Worm (Caenorhabditis elegans): ENCODE data around the gene ttr-27.

DNA sequence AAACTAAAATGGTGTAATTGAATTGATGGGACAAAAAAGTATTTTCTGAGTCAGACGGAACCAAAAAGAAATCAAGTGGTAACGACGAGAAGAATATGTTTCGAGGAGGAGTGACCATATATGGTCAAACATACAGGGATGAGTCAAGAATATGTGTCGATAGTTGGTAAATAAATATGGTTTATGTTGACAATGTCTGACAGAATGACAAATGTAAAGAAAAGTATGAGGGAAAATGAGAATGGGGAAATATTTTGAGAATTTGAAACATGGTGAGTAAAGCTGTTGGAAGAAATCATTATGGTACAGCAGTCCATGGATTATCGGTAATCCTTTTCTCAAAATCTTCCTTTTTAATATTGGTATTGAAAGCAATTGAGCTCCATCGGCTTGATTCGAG is 35.9 kb downstream of the ttr-27 start, which contains the start of gene nspg-1:
- TF ChIP-seq nhr-77 (tag; optimal IDR thresholded peaks at IDR 0.05): no peak
- no peak for TF ChIP-seq nhr-28 (tag; optimal IDR thresholded peaks at IDR 0.05)
- TF ChIP-seq fos-1 (tag; optimal IDR thresholded peaks at IDR 0.05): no peak
- no peak for TF ChIP-seq nhr-12 (tag; optimal IDR thresholded peaks at IDR 0.05)
- no peak for TF ChIP-seq sea-2 (GFP tag; optimal IDR thresholded peaks at IDR 0.05)
- TF ChIP-seq aly-2 (tag; optimal IDR thresholded peaks at IDR 0.05): no peak
- TF ChIP-seq egl-27 (tag; optimal IDR thresholded peaks at IDR 0.05): no peak
- peak; percentile 49 for TF ChIP-seq pha-4 (tag; optimal IDR thresholded peaks at IDR 0.05)
- no peak for TF ChIP-seq ceh-82 (tag; optimal IDR thresholded peaks at IDR 0.05)
- TF ChIP-seq unc-39 (tag; optimal IDR thresholded peaks at IDR 0.05): no peak
- no peak for TF ChIP-seq mml-1 (tag; optimal IDR thresholded peaks at IDR 0.05)
- no peak for TF ChIP-seq nhr-11 (tag; optimal IDR thresholded peaks at IDR 0.05)
- TF ChIP-seq snpc-4 (tag; optimal IDR thresholded peaks at IDR 0.05): no peak
- TF ChIP-seq egl-5 (tag; optimal IDR thresholded peaks at IDR 0.05): no peak

Measured in whole organism, L3 larva.